Fruit fly (Drosophila melanogaster) whole organism, embryonic: Measurements from ENCODE around the gene Dhod.

Source experiments
- ATbp ChIP-seq: fragments of 200-800 bp; sonication (Bioruptor generic); optimal IDR thresholded peaks from 2 replicates; lab custom pipeline; 2017; ENCODE audit warnings: missing biosample characterization, mild to moderate bottlenecking, missing genetic modification characterization, missing genetic modification reagents
- Ada2b ChIP-seq: fragments of 200-800 bp; sonication (Bioruptor generic); IDR thresholded peaks from 2 replicates; pipeline ENCODE4 v1.3.6; 2022; ENCODE audit warnings: missing biosample characterization, missing genetic modification characterization
- Antp ChIP-seq: fragments of 200-800 bp; sonication (Bioruptor generic); optimal IDR thresholded peaks from 3 replicates; lab custom pipeline; 2016; ENCODE audit warnings: missing biosample characterization, missing genetic modification characterization
- B-H1 ChIP-seq: fragments of 200-800 bp; sonication (Bioruptor generic); IDR thresholded peaks from 3 replicates; pipeline ENCODE4 v1.3.6; 2022; ENCODE audit warnings: missing biosample characterization, missing genetic modification characterization
- CG11093 ChIP-seq: fragments of 200-800 bp; sonication (Bioruptor generic); IDR thresholded peaks from 3 replicates; pipeline ENCODE4 v1.3.6; 2022; ENCODE audit warnings: missing biosample characterization, missing genetic modification characterization
- CG11456 ChIP-seq: fragments of 200-800 bp; sonication (Bioruptor generic); IDR thresholded peaks from 3 replicates; pipeline ENCODE4 v1.3.6; 2022; ENCODE audit warnings: missing biosample characterization, missing genetic modification characterization
- CG13296 ChIP-seq: fragments of 200-800 bp; sonication (Bioruptor generic); optimal IDR thresholded peaks from 3 replicates; lab custom pipeline; 2018; ENCODE audit warnings: missing biosample characterization, mild to moderate bottlenecking, missing genetic modification characterization
- CG15601 ChIP-seq: fragments of 200-800 bp; sonication (Bioruptor generic); optimal IDR thresholded peaks from 3 replicates; lab custom pipeline; 2019; ENCODE audit warnings: missing biosample characterization, mild to moderate bottlenecking, missing genetic modification characterization, moderate library complexity
- CG17359 ChIP-seq: fragments of 200-800 bp; sonication (Bioruptor generic); optimal IDR thresholded peaks from 3 replicates; lab custom pipeline; 2018; ENCODE audit warnings: missing biosample characterization, mild to moderate bottlenecking, missing genetic modification characterization, moderate library complexity
- CG17361 ChIP-seq: fragments of 200-800 bp; sonication (Bioruptor generic); IDR thresholded peaks from 3 replicates; pipeline ENCODE4 v1.3.6; 2022; ENCODE audit warnings: missing biosample characterization, missing genetic modification characterization
- CG18619 ChIP-seq: fragments of 200-800 bp; sonication (Bioruptor generic); optimal IDR thresholded peaks from 3 replicates; lab custom pipeline; 2017; ENCODE audit warnings: missing biosample characterization, mild to moderate bottlenecking, missing genetic modification characterization
- CG3847 ChIP-seq: fragments of 200-800 bp; sonication (Bioruptor generic); IDR thresholded peaks from 2 replicates; pipeline ENCODE4 v1.3.6; 2022; ENCODE audit warnings: missing biosample characterization, missing genetic modification characterization
- CG6813 ChIP-seq: fragments of 200-800 bp; sonication (Bioruptor generic); optimal IDR thresholded peaks from 2 replicates; lab custom pipeline; 2017; ENCODE audit warnings: missing biosample characterization, missing genetic modification characterization, mild to moderate bottlenecking, moderate library complexity, missing genetic modification reagents
- CG7963 ChIP-seq: fragments of 200-800 bp; sonication (Bioruptor generic); IDR thresholded peaks from 3 replicates; pipeline ENCODE4 v1.3.6; 2022; ENCODE audit warnings: missing biosample characterization, missing genetic modification characterization; ENCODE audit not compliant: partially characterized antibody
- CG8290 ChIP-seq, 3 experiments: fragments of 200-800 bp; sonication (Bioruptor generic); optimal IDR thresholded peaks; 2 replicates each; lab custom pipeline; 2016 to 2019; ENCODE audit warnings: missing biosample characterization in 3 of 3, missing genetic modification characterization in 3 of 3, mild to moderate bottlenecking in 2 of 3, moderate library complexity in 1 of 3
- CHES-1-like ChIP-seq: fragments of 200-800 bp; sonication (Bioruptor generic); optimal IDR thresholded peaks from 2 replicates; lab custom pipeline; 2016; ENCODE audit warnings: missing biosample characterization, missing genetic modification characterization
- Camta ChIP-seq: fragments of 200-800 bp; sonication (Bioruptor generic); optimal IDR thresholded peaks from 2 replicates; lab custom pipeline; 2016; ENCODE audit warnings: missing biosample characterization, missing genetic modification characterization
- Doc3 ChIP-seq: fragments of 200-800 bp; sonication (Bioruptor generic); IDR thresholded peaks from 3 replicates; pipeline ENCODE4 v1.3.6; 2022; ENCODE audit warnings: missing biosample characterization, missing genetic modification characterization; ENCODE audit not compliant: partially characterized antibody
- Drgx ChIP-seq: fragments of 200-800 bp; sonication (Bioruptor generic); IDR thresholded peaks from 2 replicates; pipeline ENCODE4 v1.3.6; 2022; ENCODE audit warnings: missing biosample characterization, missing genetic modification characterization
- ERR ChIP-seq: fragments of 200-800 bp; sonication (Bioruptor generic); optimal IDR thresholded peaks from 2 replicates; lab custom pipeline; 2016; ENCODE audit warnings: missing biosample characterization, missing genetic modification characterization
- Ets65A ChIP-seq: fragments of 200-800 bp; sonication (Bioruptor generic); peaks from one replicate; lab custom pipeline; 2016; ENCODE audit warnings: missing biosample characterization, missing genetic modification characterization
- HLH4C ChIP-seq: fragments of 200-800 bp; sonication (Bioruptor generic); IDR thresholded peaks from 3 replicates; pipeline ENCODE4 v1.3.6; 2022; ENCODE audit warnings: missing biosample characterization, missing genetic modification characterization; ENCODE audit not compliant: partially characterized antibody
- Hey ChIP-seq: fragments of 200-800 bp; sonication (Bioruptor generic); optimal IDR thresholded peaks from 3 replicates; lab custom pipeline; 2018; ENCODE audit warnings: missing biosample characterization, mild to moderate bottlenecking, missing genetic modification characterization
- Hsf ChIP-seq: fragments of 200-800 bp; sonication (Bioruptor generic); optimal IDR thresholded peaks from 3 replicates; lab custom pipeline; 2016; ENCODE audit warnings: missing biosample characterization, missing genetic modification characterization
- Jarid2 ChIP-seq: fragments of 200-800 bp; sonication (Bioruptor generic); optimal IDR thresholded peaks from 3 replicates; lab custom pipeline; 2017; ENCODE audit warnings: mild to moderate bottlenecking, missing biosample characterization, missing genetic modification reagents, missing genetic modification characterization
- MTF-1 ChIP-seq: fragments of 200-800 bp; sonication (Bioruptor generic); optimal IDR thresholded peaks from 2 replicates; lab custom pipeline; 2018; ENCODE audit warnings: missing biosample characterization, mild to moderate bottlenecking, missing genetic modification characterization, borderline replicate concordance
- Meics ChIP-seq: fragments of 200-800 bp; sonication (Bioruptor generic); optimal IDR thresholded peaks from 2 replicates; lab custom pipeline; 2017; ENCODE audit warnings: missing biosample characterization, mild to moderate bottlenecking, missing genetic modification characterization
- Scr ChIP-seq: fragments of 200-800 bp; sonication (Bioruptor generic); IDR thresholded peaks from 2 replicates; pipeline ENCODE4 v1.3.6; 2022; ENCODE audit warnings: missing biosample characterization, missing genetic modification characterization; ENCODE audit not compliant: partially characterized antibody
- bigmax ChIP-seq: fragments of 200-800 bp; sonication (Bioruptor generic); optimal IDR thresholded peaks from 2 replicates; lab custom pipeline; 2018; ENCODE audit warnings: missing biosample characterization, mild to moderate bottlenecking, missing genetic modification characterization
- cg ChIP-seq: fragments of 200-800 bp; sonication (Bioruptor generic); optimal IDR thresholded peaks from 3 replicates; lab custom pipeline; 2019; ENCODE audit warnings: missing biosample characterization, mild to moderate bottlenecking, missing genetic modification characterization, moderate library complexity
- dm ChIP-seq: fragments of 200-800 bp; sonication (Bioruptor generic); optimal IDR thresholded peaks from 3 replicates; lab custom pipeline; 2016; ENCODE audit warnings: missing biosample characterization, missing genetic modification characterization
- dpn ChIP-seq, 2 experiments: fragments of 200-800 bp; sonication (Bioruptor generic); optimal IDR thresholded peaks; 3 replicates each; lab custom pipeline; 2016; ENCODE audit warnings: missing biosample characterization in 2 of 2, missing genetic modification characterization in 2 of 2
- inv ChIP-seq: fragments of 200-800 bp; sonication (Bioruptor generic); IDR thresholded peaks from 2 replicates; pipeline ENCODE4 v1.3.6; 2022; ENCODE audit warnings: missing biosample characterization, missing genetic modification characterization; ENCODE audit not compliant: partially characterized antibody
- kay ChIP-seq: fragments of 200-800 bp; sonication (Bioruptor generic); optimal IDR thresholded peaks from 2 replicates; lab custom pipeline; 2016; ENCODE audit warnings: missing biosample characterization, missing genetic modification characterization
- lbe ChIP-seq: fragments of 200-800 bp; sonication (Bioruptor generic); optimal IDR thresholded peaks from 2 replicates; lab custom pipeline; 2016; ENCODE audit warnings: missing biosample characterization, mild to moderate bottlenecking, missing genetic modification characterization
- lola ChIP-seq, 3 experiments: fragments of >200 bp in 2 of 3; fragments of 200-800 bp in 1 of 3; sonication (Bioruptor generic) in 1 of 3; optimal IDR thresholded peaks; 2 replicates each; lab custom pipeline; 2017 to 2019; ENCODE audit warnings: missing biosample characterization in 3 of 3, missing genetic modification characterization in 3 of 3, mild to moderate bottlenecking in 1 of 3, moderate library complexity in 1 of 3
- lov ChIP-seq, 2 experiments: fragments of 200-800 bp in 1 of 2; fragments of >200 bp in 1 of 2; sonication (Bioruptor generic) in 1 of 2; IDR thresholded peaks in 1 of 2; optimal IDR thresholded peaks in 1 of 2; 2 replicates in 1 of 2; 3 replicates in 1 of 2; pipeline versions ENCODE4 v1.3.6 to Lab custom; 2017 to 2022; ENCODE audit warnings: missing biosample characterization in 1 of 2, missing genetic modification characterization in 1 of 2
- luna ChIP-seq: fragments of 200-800 bp; sonication (Bioruptor generic); optimal IDR thresholded peaks from 2 replicates; lab custom pipeline; 2016; ENCODE audit warnings: missing biosample characterization, missing genetic modification characterization
- nom ChIP-seq: fragments of 200-800 bp; sonication (Bioruptor generic); optimal IDR thresholded peaks from 2 replicates; lab custom pipeline; 2017; ENCODE audit warnings: missing biosample characterization, missing genetic modification characterization, mild to moderate bottlenecking, moderate library complexity, missing genetic modification reagents
- slp2 ChIP-seq: fragments of 200-800 bp; sonication (Bioruptor generic); optimal IDR thresholded peaks from 2 replicates; lab custom pipeline; 2016; ENCODE audit warnings: missing biosample characterization, missing genetic modification characterization
- so ChIP-seq: fragments of 200-800 bp; sonication (Bioruptor generic); IDR thresholded peaks from 3 replicates; pipeline ENCODE4 v1.3.6; 2022; ENCODE audit warnings: missing biosample characterization, missing genetic modification characterization
- sob ChIP-seq: fragments of 200-800 bp; sonication (Bioruptor generic); IDR thresholded peaks from 2 replicates; pipeline ENCODE4 v1.3.6; 2022; ENCODE audit warnings: missing biosample characterization, missing genetic modification characterization
- tgo ChIP-seq: fragments of 200-800 bp; sonication (Bioruptor generic); IDR thresholded peaks from 3 replicates; pipeline ENCODE4 v1.3.6; 2022; ENCODE audit warnings: missing biosample characterization, missing genetic modification characterization
- tin ChIP-seq: fragments of 200-800 bp; sonication (Bioruptor generic); optimal IDR thresholded peaks from 3 replicates; lab custom pipeline; 2016; ENCODE audit warnings: missing biosample characterization, missing genetic modification characterization
- unpg ChIP-seq: fragments of 200-800 bp; sonication (Bioruptor generic); optimal IDR thresholded peaks from 3 replicates; lab custom pipeline; 2018; ENCODE audit warnings: missing biosample characterization, mild to moderate bottlenecking, missing genetic modification characterization, moderate library complexity

Gene Dhod

DNA sequence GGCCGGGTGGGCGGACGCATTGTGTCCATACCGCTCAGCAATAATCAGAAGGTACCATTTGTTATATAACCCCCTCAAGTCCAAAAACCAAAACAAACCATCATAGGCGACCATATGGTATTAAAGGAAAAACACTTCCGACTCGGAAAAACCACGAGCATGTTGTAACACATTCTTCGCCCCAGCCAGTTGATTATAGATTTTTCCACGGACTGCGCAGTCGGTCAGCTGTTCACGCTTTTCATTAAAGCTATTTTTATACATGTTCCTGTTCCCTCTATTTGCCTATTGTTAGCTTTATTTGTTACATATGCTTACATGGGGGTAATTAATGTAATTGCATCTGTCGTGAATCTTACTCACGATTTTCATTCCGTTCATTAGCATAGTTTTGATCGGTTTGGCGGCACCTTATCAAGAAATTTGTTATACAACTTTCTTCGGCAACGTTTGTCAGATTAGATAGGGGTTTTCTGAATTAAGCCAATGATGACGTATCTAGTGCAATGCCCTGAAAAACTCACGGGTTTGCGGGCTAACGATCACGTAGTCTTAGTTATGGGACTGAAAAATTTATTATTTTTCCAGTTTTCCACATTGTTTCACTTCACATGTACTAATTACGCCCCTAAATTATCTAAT lies 12.1 kb upstream of the Dhod start (continued):
- TF ChIP-seq CG15601 (tag; lab: Kevin White, UChicago), result no peak
- TF ChIP-seq Doc3 (GFP tag; lab: Robert Waterston, UW), result no peak
- TF ChIP-seq CG7963 (GFP tag; lab: Robert Waterston, UW), result no peak
- no peak for TF ChIP-seq dpn (GFP tag; optimal IDR thresholded peaks at IDR 0.05; lab: Kevin White, UChicago)
- no peak for TF ChIP-seq CG11456 (GFP tag; lab: Robert Waterston, UW)
- no peak for TF ChIP-seq ERR (GFP tag; lab: Kevin White, UChicago)

DNA sequence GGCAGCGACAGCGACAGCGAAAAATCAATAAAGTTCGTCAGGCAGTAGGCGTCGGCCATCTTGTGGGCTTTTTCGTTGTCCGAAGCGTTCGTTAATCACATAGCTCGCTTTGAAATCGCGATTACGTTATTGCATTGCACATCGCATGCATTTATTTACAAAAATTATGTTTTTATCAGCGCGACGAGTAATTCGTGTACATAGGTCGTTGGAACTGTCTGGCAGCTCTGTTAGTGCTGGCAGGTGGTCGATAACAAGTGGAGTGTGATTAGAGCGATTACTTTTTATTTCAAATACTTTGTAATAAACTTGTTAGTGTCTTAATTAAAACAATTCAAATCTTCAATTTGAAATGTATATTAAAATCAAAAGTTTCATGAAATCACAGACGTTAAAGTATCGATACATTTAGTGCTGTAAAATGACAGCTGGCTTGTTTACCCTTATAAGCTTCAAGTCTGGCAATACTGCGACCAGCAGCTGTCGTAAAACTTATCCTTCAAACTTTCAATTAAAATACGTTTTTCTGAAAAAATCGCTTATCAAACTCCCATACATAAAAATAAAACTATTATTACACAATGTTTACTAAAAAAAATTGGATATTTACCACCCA lies 11.1 kb upstream of the Dhod start, which contains the start of gene CG8032:
Gene CG8032, plus strand, starts transcription at position 448 of the 616 bp plus-strand sequence.
- no peak for TF ChIP-seq lov (optimal IDR thresholded peaks at IDR 0.05; lab: Kevin White, UChicago)
- TF ChIP-seq lov (GFP tag; IDR thresholded peaks at IDR 0.05; lab: Robert Waterston, UW), result no peak
- no peak for TF ChIP-seq CHES-1-like (GFP tag; lab: Kevin White, UChicago)
- peak; percentile 13 for TF ChIP-seq luna (GFP tag; lab: Kevin White, UChicago)
- peak; percentile 77 for TF ChIP-seq Scr (GFP tag; lab: Robert Waterston, UW)
- peak; percentile 9 for TF ChIP-seq nom (GFP tag; lab: Kevin White, UChicago)
- peak; percentile 16 for TF ChIP-seq lbe (GFP tag; lab: Kevin White, UChicago)
- no peak for TF ChIP-seq CG11093 (GFP tag; lab: Robert Waterston, UW)
- TF ChIP-seq CG17361 (GFP tag; lab: Robert Waterston, UW), result peak; percentile 48; the same call in 2 of the 3 replicates
- TF ChIP-seq Camta (GFP tag; lab: Kevin White, UChicago), result peak; percentile 47
- peak; percentile 12 for TF ChIP-seq Meics (GFP tag; lab: Kevin White, UChicago)
- TF ChIP-seq so, result no peak
- no peak; the same call in 2 of the 3 replicates for TF ChIP-seq tgo (GFP tag; lab: Robert Waterston, UW)
- no peak for TF ChIP-seq B-H1 (GFP tag; lab: Robert Waterston, UW)
- TF ChIP-seq cg (GFP tag; lab: Kevin White, UChicago), result no peak
- peak; percentile 19 for TF ChIP-seq slp2 (GFP tag; lab: Kevin White, UChicago)
- TF ChIP-seq lola (GFP tag; optimal IDR thresholded peaks at IDR 0.05; lab: Kevin White, UChicago), result peak in 1 of 3 experiments; percentile 19
- TF ChIP-seq Hey, result no peak
- TF ChIP-seq sob, result peak; percentile 18; the same call in 1 of the 2 replicates
- peak; percentile 74 for TF ChIP-seq CG3847 (GFP tag; lab: Robert Waterston, UW)
- peak; percentile 16 for TF ChIP-seq CG13296 (GFP tag; lab: Kevin White, UChicago)
- no peak for TF ChIP-seq Drgx (GFP tag; lab: Robert Waterston, UW)
- no peak for TF ChIP-seq CG6813
- TF ChIP-seq unpg (GFP tag; lab: Kevin White, UChicago), result peak; percentile 34
- peak; percentile 36 for TF ChIP-seq CG17359 (tag; lab: Kevin White, UChicago)
- no peak for TF ChIP-seq MTF-1 (GFP tag; lab: Kevin White, UChicago)
- peak; percentile 52 for TF ChIP-seq kay
- TF ChIP-seq bigmax (GFP tag; lab: Kevin White, UChicago), result no peak
- TF ChIP-seq tin (GFP tag; lab: Kevin White, UChicago), result peak; percentile 16
- peak; percentile 22 for TF ChIP-seq CG18619 (GFP tag; lab: Kevin White, UChicago)
- peak; percentile 59; the same call in 2 of the 3 replicates for TF ChIP-seq HLH4C (GFP tag; lab: Robert Waterston, UW)
- TF ChIP-seq inv (GFP tag; lab: Robert Waterston, UW), result 0 out of 2 replicates have a peak, but pooled peaks have one; percentile 27
- no peak for TF ChIP-seq Jarid2 (GFP tag; lab: Kevin White, UChicago)
- peak; percentile 50 for TF ChIP-seq Hsf (GFP tag; lab: Kevin White, UChicago)
- peak; percentile 80 for TF ChIP-seq CG8290 (GFP tag; optimal IDR thresholded peaks at IDR 0.05; lab: Kevin White, UChicago)
- TF ChIP-seq CG8290 (tag; optimal IDR thresholded peaks at IDR 0.05; lab: Kevin White, UChicago), result peak; percentile 53 to 84
- peak; percentile 59 for TF ChIP-seq Antp (GFP tag; lab: Kevin White, UChicago)
- TF ChIP-seq Ets65A (GFP tag; lab: Kevin White, UChicago), result peak; percentile 94
- TF ChIP-seq dm, result peak; percentile 60
- no peak for TF ChIP-seq ATbp
- TF ChIP-seq Ada2b, result no peak
